Worm (Caenorhabditis elegans): ENCODE data around the gene R105.1.

DNA sequence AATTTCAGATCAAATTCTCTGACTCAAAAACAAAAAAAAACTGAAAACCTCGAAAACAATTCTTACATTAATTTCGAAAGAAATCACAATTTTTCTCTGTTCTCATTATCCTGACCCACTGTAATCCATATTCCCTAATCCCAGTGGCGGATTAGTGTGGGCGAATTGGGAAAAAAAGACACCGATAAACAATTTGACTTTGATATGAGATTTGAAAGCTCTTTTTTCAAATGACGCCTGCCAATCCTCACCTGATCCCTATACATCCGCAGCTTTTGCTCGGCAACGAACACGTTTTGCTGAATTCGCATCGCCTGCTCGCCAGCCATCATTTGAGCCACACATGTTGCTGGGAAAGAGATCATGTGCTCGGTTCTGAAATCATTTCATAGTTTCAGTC, 21.8 kb upstream of the R105.1 start:
- TF ChIP-seq him-1 (tag; optimal IDR thresholded peaks at IDR 0.05): no peak
- no peak for TF ChIP-seq W03F9.2 (tag; optimal IDR thresholded peaks at IDR 0.05)
